Fruit fly (Drosophila melanogaster): ENCODE results near the gene spartin.
A peak's percentile ranks its signal among the peaks of the same experiment; 100 is the strongest.

The spartin gene

DNA sequence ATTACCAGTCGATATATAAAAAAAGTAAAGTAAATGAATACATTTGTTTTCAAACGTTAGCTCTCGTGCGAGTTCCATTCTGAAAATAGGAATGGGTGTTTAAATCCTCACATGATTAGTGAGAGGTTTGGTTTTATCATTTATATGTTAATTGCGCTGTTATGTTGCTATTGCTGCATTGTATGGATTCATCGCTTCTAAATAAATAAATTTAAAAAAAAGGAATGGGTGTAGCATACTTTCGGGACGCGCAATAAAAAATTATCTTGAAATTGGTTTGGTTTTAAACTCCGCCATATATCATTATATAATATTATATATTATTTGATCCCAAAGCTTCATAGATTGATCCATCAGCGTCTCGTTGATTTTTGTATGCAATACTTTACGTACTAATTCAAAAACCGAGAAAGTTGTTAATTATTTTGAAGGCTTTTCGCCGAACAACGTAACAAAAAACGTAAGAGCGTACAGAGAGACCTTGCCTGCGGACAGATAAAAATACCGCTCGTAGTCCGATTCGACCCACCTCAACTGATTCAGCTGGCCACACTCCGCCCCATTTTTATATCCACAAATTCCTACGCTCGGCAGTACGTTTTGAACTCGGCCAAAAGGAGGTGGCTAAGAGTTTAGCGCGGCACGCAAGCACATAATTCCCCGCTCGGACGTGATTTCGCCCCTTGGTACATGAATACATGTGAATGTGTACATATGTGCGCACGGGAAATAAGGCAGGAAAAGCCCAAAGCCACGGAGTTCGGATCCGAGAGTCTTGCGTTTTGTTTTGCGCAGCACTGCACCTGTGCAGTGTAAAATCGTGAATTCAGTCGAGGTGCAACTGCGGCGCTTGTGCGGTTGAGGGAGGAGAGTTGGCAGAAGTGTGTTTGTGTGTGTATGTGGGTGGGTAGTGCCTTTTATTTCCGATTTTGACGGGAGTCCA, 4.7 kb downstream of the spartin start, which contains the start of gene smash (continued):
- peak; percentile 86 for TF ChIP-seq Eip78C (GFP tag)
- TF ChIP-seq CG11762 (GFP tag; optimal IDR thresholded peaks at IDR 0.05; ENCODE audit: insufficient read depth), result no peak
- TF ChIP-seq CG10669 (GFP tag; optimal IDR thresholded peaks at IDR 0.05), result no peak
- peak; percentile 40 for TF ChIP-seq Sox14 (GFP tag; optimal IDR thresholded peaks at IDR 0.05)
- TF ChIP-seq CG11902 (GFP tag; optimal IDR thresholded peaks at IDR 0.05), result no peak
- no peak for TF ChIP-seq pdm3 (GFP tag; optimal IDR thresholded peaks at IDR 0.05)
- peak; percentile 38 for TF ChIP-seq Ets96B (tag; optimal IDR thresholded peaks at IDR 0.05)
- no peak for TF ChIP-seq Blimp-1 (GFP tag; optimal IDR thresholded peaks at IDR 0.05)
- peak; percentile 26 for TF ChIP-seq CG6276 (GFP tag; optimal IDR thresholded peaks at IDR 0.05)
- TF ChIP-seq net (GFP tag; optimal IDR thresholded peaks at IDR 0.05), result peak; percentile 61
- TF ChIP-seq achi (GFP tag; optimal IDR thresholded peaks at IDR 0.05), result peak; percentile 3
- TF ChIP-seq CG3032 (tag; optimal IDR thresholded peaks at IDR 0.05), result peak; percentile 34
- TF ChIP-seq fd85E (GFP tag; optimal IDR thresholded peaks at IDR 0.05), result no peak
- no peak for TF ChIP-seq svp (GFP tag)
- no peak for TF ChIP-seq Sox15 (GFP tag; optimal IDR thresholded peaks at IDR 0.05)
- peak; percentile 51 for TF ChIP-seq Met (GFP tag; optimal IDR thresholded peaks at IDR 0.05)
- TF ChIP-seq fkh (GFP tag; optimal IDR thresholded peaks at IDR 0.05), result no peak
- TF ChIP-seq Smox (GFP tag; optimal IDR thresholded peaks at IDR 0.05), result no peak
- TF ChIP-seq CG16779 (tag; optimal IDR thresholded peaks at IDR 0.05), result peak; percentile 71
- no peak for TF ChIP-seq fd59A (GFP tag; optimal IDR thresholded peaks at IDR 0.05)
- peak; percentile 57 for TF ChIP-seq CG15336 (GFP tag; IDR thresholded peaks at IDR 0.05)
- no peak for TF ChIP-seq dac (GFP tag; optimal IDR thresholded peaks at IDR 0.05)
- peak; percentile 53 to 69 for TF ChIP-seq ss (GFP tag; optimal IDR thresholded peaks at IDR 0.05)
- TF ChIP-seq dsx (GFP tag; optimal IDR thresholded peaks at IDR 0.05; ENCODE audit: poor library complexity, severe bottlenecking), result peak; percentile 46
- TF ChIP-seq Lpt (GFP tag; optimal IDR thresholded peaks at IDR 0.05), result peak; percentile 71
- TF ChIP-seq salr (GFP tag; optimal IDR thresholded peaks at IDR 0.05), result peak in 1 of 2 experiments; percentile 9
- no peak for TF ChIP-seq CG10631 (GFP tag; optimal IDR thresholded peaks at IDR 0.05)
- TF ChIP-seq Eip75B (GFP tag; optimal IDR thresholded peaks at IDR 0.05), result peak; percentile 63
- TF ChIP-seq CG7368 (GFP tag; optimal IDR thresholded peaks at IDR 0.05), result no peak
- no peak for TF ChIP-seq CG32006 (GFP tag; optimal IDR thresholded peaks at IDR 0.05)
- TF ChIP-seq CG1621 (tag; optimal IDR thresholded peaks at IDR 0.05), result peak; percentile 83
- TF ChIP-seq CG4318 (GFP tag; optimal IDR thresholded peaks at IDR 0.05), result no peak
- TF ChIP-seq CG6792 (GFP tag; optimal IDR thresholded peaks at IDR 0.05), result peak; percentile 27
- no peak for TF ChIP-seq CG9139 (GFP tag; optimal IDR thresholded peaks at IDR 0.05)
- TF ChIP-seq CG34406 (GFP tag; optimal IDR thresholded peaks at IDR 0.05), result no peak
- TF ChIP-seq CG8319 (GFP tag; optimal IDR thresholded peaks at IDR 0.05), result no peak
- no peak for TF ChIP-seq acj6 (GFP tag; optimal IDR thresholded peaks at IDR 0.05)
- TF ChIP-seq Hr39 (GFP tag; optimal IDR thresholded peaks at IDR 0.05), result no peak

dm6 chr3R:4659934-4660353, 5.3 kb downstream of the spartin start:
- TF ChIP-seq fkh (GFP tag; optimal IDR thresholded peaks at IDR 0.05) (peak; percentile 90), fd85E (GFP tag; optimal IDR thresholded peaks at IDR 0.05) (no peak)

- TF ChIP-seq Eip78C (GFP tag) (peak; percentile 30), CG32006 (GFP tag; optimal IDR thresholded peaks at IDR 0.05) (peak; percentile 59), CG6854 (GFP tag; optimal IDR thresholded peaks at IDR 0.05) (no peak), CG8119 (GFP tag; IDR thresholded peaks at IDR 0.05) (0 out of 3 replicates have a peak, but pooled peaks have one; percentile 33), CG9139 (GFP tag; optimal IDR thresholded peaks at IDR 0.05) (no peak), salr (GFP tag; optimal IDR thresholded peaks at IDR 0.05) (peak in 1 of 2 experiments; percentile 17), pdm3 (GFP tag; optimal IDR thresholded peaks at IDR 0.05) (no peak), Lpt (GFP tag; optimal IDR thresholded peaks at IDR 0.05) (peak; percentile 8), CG11902 (GFP tag; optimal IDR thresholded peaks at IDR 0.05) (no peak), Hr4 (GFP tag; optimal IDR thresholded peaks at IDR 0.05) (peak; percentile 56)
These were observed 7.0 kb downstream of the spartin start for dm6 chr3R:4661640-4662039.
